Worm (Caenorhabditis elegans) whole organism, L2 larva: ENCODE measurements around the gene clec-143.

ENCODE experiments used
- aly-2 ChIP-seq: fragments of 150-350 bp; optimal IDR thresholded peaks from 2 replicates; lab custom pipeline; 2014; ENCODE audit warnings: missing biosample characterization, missing genetic modification characterization
- ceh-16 ChIP-seq: fragments of 150-350 bp; optimal IDR thresholded peaks from 2 replicates; lab custom pipeline; 2014; ENCODE audit warnings: missing biosample characterization, missing genetic modification characterization
- fos-1 ChIP-seq: fragments of 150-350 bp; optimal IDR thresholded peaks from 2 replicates; lab custom pipeline; 2014; ENCODE audit warnings: missing biosample characterization, missing genetic modification characterization
- lsy-2 ChIP-seq, 2 experiments: fragments of 150-350 bp in 1 of 2; sonication (generic microtip) in 1 of 2; optimal IDR thresholded peaks; 2 replicates each; lab custom pipeline; 2014 to 2017; ENCODE audit warnings: missing biosample characterization in 2 of 2, missing genetic modification characterization in 2 of 2
- nhr-237 ChIP-seq: fragments of 150-350 bp; optimal IDR thresholded peaks from 2 replicates; lab custom pipeline; 2014; ENCODE audit warnings: missing biosample characterization, missing genetic modification characterization
- nhr-25 ChIP-seq: fragments of 150-350 bp; sonication (generic microtip); optimal IDR thresholded peaks from 3 replicates; lab custom pipeline; 2014; ENCODE audit warnings: missing biosample characterization, missing genetic modification characterization
- skn-1 ChIP-seq: sonication (generic microtip); optimal IDR thresholded peaks from 2 replicates; lab custom pipeline; 2017; ENCODE audit warnings: missing biosample characterization, missing genetic modification characterization
- sma-3 ChIP-seq: sonication (generic microtip); optimal IDR thresholded peaks from 2 replicates; lab custom pipeline; 2016; ENCODE audit warnings: missing genetic modification reagents, missing genetic modification characterization, missing compliant biosample characterization
- snpc-4 ChIP-seq: fragments of 150-350 bp; optimal IDR thresholded peaks from 2 replicates; lab custom pipeline; 2014; ENCODE audit warnings: missing biosample characterization, missing genetic modification characterization
- unc-39 ChIP-seq: fragments of 150-350 bp; optimal IDR thresholded peaks from 2 replicates; lab custom pipeline; 2014; ENCODE audit warnings: missing biosample characterization, missing genetic modification characterization
- unc-62 ChIP-seq: fragments of 150-350 bp; optimal IDR thresholded peaks from 2 replicates; lab custom pipeline; 2014; ENCODE audit warnings: missing biosample characterization, missing genetic modification reagents, missing genetic modification characterization

DNA sequence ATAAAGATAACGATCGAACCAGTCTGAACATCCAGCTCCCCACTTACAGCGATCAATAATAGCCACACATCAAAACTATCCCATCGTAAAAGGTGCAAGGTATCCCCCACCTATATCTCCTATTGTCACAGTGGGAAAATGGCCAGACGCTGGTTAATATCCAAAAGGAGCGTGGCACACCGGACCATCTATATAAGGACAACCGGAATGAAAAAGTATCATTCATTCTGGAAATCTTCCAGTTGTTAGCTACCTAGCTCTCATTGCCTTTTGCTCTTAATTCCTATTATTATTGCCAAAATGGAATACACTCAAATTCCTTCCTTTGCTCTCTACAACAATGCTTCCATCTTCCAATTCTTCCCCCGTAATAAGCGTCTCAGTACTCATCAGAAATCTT, 6.9 kb upstream of the clec-143 start, which contains the start of gene ZK666.4:
- no peak for TF ChIP-seq skn-1 (tag; lab: Kevin White, UChicago)
- no peak for TF ChIP-seq fos-1 (tag; lab: Kevin White, UChicago)
- TF ChIP-seq unc-62 (GFP tag; lab: Kevin White, UChicago) = no peak
- no peak for TF ChIP-seq sma-3 (GFP tag; lab: Kevin White, UChicago)
- no peak for TF ChIP-seq lsy-2 (tag; optimal IDR thresholded peaks at IDR 0.05; lab: Kevin White, UChicago)
- no peak for TF ChIP-seq unc-39 (tag; lab: Kevin White, UChicago)
- no peak for TF ChIP-seq ceh-16
- no peak for TF ChIP-seq snpc-4 (tag; lab: Kevin White, UChicago)
- no peak for TF ChIP-seq aly-2 (tag; lab: Kevin White, UChicago)
- TF ChIP-seq nhr-25 (tag; lab: Kevin White, UChicago) = no peak
- no peak for TF ChIP-seq nhr-237 (tag; lab: Kevin White, UChicago)
